Fruit fly (Drosophila melanogaster) whole organism, embryonic: ENCODE data around the gene Mekk1.

Experiments used
- Antp ChIP-seq: fragments of 200-800 bp; sonication (Bioruptor generic); optimal IDR thresholded peaks from 3 replicates; lab custom pipeline; 2016; ENCODE audit warnings: missing biosample characterization, missing genetic modification characterization
- Awh ChIP-seq: fragments of 200-800 bp; sonication (Bioruptor generic); IDR thresholded peaks from 2 replicates; pipeline ENCODE4, ENCODE4 v1.3.6; 2022; ENCODE audit warnings: missing biosample characterization, missing genetic modification characterization
- B-H2 ChIP-seq: fragments of 200-800 bp; sonication (Bioruptor generic); optimal IDR thresholded peaks from 2 replicates; lab custom pipeline; 2018; ENCODE audit warnings: missing biosample characterization, mild to moderate bottlenecking, missing genetic modification characterization
- CG10274 ChIP-seq: fragments of 200-800 bp; sonication (Bioruptor generic); optimal IDR thresholded peaks from 3 replicates; lab custom pipeline; 2017; ENCODE audit warnings: missing biosample characterization, mild to moderate bottlenecking, missing genetic modification characterization
- CG10431 ChIP-seq: fragments of 200-800 bp; sonication (Bioruptor generic); optimal IDR thresholded peaks from 3 replicates; lab custom pipeline; 2018; ENCODE audit warnings: missing biosample characterization, mild to moderate bottlenecking, missing genetic modification characterization
- CG10543 ChIP-seq: fragments of 200-800 bp; sonication (Bioruptor generic); optimal IDR thresholded peaks from 3 replicates; lab custom pipeline; 2017; ENCODE audit warnings: missing biosample characterization, mild to moderate bottlenecking, missing genetic modification characterization, moderate library complexity
- CG10565 ChIP-seq: fragments of 200-800 bp; sonication (Bioruptor generic); optimal IDR thresholded peaks from 3 replicates; lab custom pipeline; 2016; ENCODE audit warnings: missing biosample characterization, mild to moderate bottlenecking, missing genetic modification characterization
- CG12659 ChIP-seq: fragments of 200-800 bp; sonication (Bioruptor generic); optimal IDR thresholded peaks from 3 replicates; lab custom pipeline; 2017; ENCODE audit warnings: mild to moderate bottlenecking, missing biosample characterization, missing genetic modification reagents, missing genetic modification characterization
- CG13123 ChIP-seq: fragments of 200-800 bp; sonication (Bioruptor generic); optimal IDR thresholded peaks from 2 replicates; lab custom pipeline; 2016; ENCODE audit warnings: missing biosample characterization, missing genetic modification characterization
- CG15696 ChIP-seq: fragments of 200-800 bp; sonication (Bioruptor generic); optimal IDR thresholded peaks from 2 replicates; lab custom pipeline; 2019; ENCODE audit warnings: missing biosample characterization, mild to moderate bottlenecking, missing genetic modification characterization, moderate library complexity
- CG17612 ChIP-seq: fragments of 200-800 bp; sonication (Bioruptor generic); IDR thresholded peaks from 2 replicates; pipeline ENCODE4 v1.3.6; 2022; ENCODE audit warnings: missing biosample characterization, missing genetic modification characterization
- CG30403 ChIP-seq: fragments of 200-800 bp; sonication (Bioruptor generic); optimal IDR thresholded peaks from 3 replicates; lab custom pipeline; 2016; ENCODE audit warnings: missing biosample characterization, missing genetic modification characterization
- CG30431 ChIP-seq: fragments of 200-800 bp; sonication (Bioruptor generic); optimal IDR thresholded peaks from 2 replicates; lab custom pipeline; 2017; ENCODE audit warnings: missing biosample characterization, missing genetic modification characterization
- CG32767 ChIP-seq: fragments of 200-800 bp; sonication (Bioruptor generic); IDR thresholded peaks from 2 replicates; pipeline ENCODE4 v1.3.6; 2022; ENCODE audit warnings: missing biosample characterization, missing genetic modification characterization
- CG32772 ChIP-seq: fragments of 200-800 bp; sonication (Bioruptor generic); IDR thresholded peaks from 2 replicates; pipeline ENCODE4 v1.3.6; 2022; ENCODE audit warnings: missing biosample characterization, missing genetic modification characterization
- CG33557 ChIP-seq: fragments of 200-800 bp; sonication (Bioruptor generic); optimal IDR thresholded peaks from 2 replicates; lab custom pipeline; 2019; ENCODE audit warnings: missing biosample characterization, mild to moderate bottlenecking, missing genetic modification characterization, moderate library complexity
- CG4730 ChIP-seq: fragments of 200-800 bp; sonication (Bioruptor generic); IDR thresholded peaks from 2 replicates; pipeline ENCODE4 v1.3.6; 2022; ENCODE audit warnings: missing biosample characterization, missing genetic modification characterization
- CG9609 ChIP-seq: fragments of 200-800 bp; sonication (Bioruptor generic); optimal IDR thresholded peaks from 3 replicates; lab custom pipeline; 2016; ENCODE audit warnings: missing biosample characterization, missing genetic modification characterization
- CrebB ChIP-seq: fragments of 200-800 bp; sonication (Bioruptor generic); optimal IDR thresholded peaks from 3 replicates; lab custom pipeline; 2018; ENCODE audit warnings: missing biosample characterization, mild to moderate bottlenecking, missing genetic modification characterization
- D ChIP-seq, 2 experiments: fragments of 200-800 bp in 1 of 2; fragments of >200 bp in 1 of 2; sonication (Bioruptor generic) in 1 of 2; optimal IDR thresholded peaks; 2 replicates in 1 of 2; 3 replicates in 1 of 2; lab custom pipeline; 2017; ENCODE audit warnings: mild to moderate bottlenecking in 1 of 2, missing biosample characterization in 1 of 2, missing genetic modification characterization in 1 of 2, missing genetic modification reagents in 1 of 2
- Dip3 ChIP-seq: fragments of 200-800 bp; sonication (Bioruptor generic); optimal IDR thresholded peaks from 3 replicates; lab custom pipeline; 2016; ENCODE audit warnings: missing biosample characterization, missing genetic modification characterization
- Gsc ChIP-seq: fragments of 200-800 bp; sonication (Bioruptor generic); IDR thresholded peaks from 2 replicates; pipeline ENCODE4 v1.3.6; 2022; ENCODE audit warnings: missing biosample characterization, missing genetic modification characterization
- HLH3B ChIP-seq: fragments of 200-800 bp; sonication (Bioruptor generic); IDR thresholded peaks from 2 replicates; pipeline ENCODE4 v1.3.6; 2022; ENCODE audit warnings: missing biosample characterization, missing genetic modification characterization
- HLH4C ChIP-seq: fragments of 200-800 bp; sonication (Bioruptor generic); IDR thresholded peaks from 3 replicates; pipeline ENCODE4 v1.3.6; 2022; ENCODE audit warnings: missing biosample characterization, missing genetic modification characterization; ENCODE audit not compliant: partially characterized antibody
- Lhr ChIP-seq: fragments of 200-800 bp; sonication (Bioruptor generic); optimal IDR thresholded peaks from 3 replicates; lab custom pipeline; 2017; ENCODE audit warnings: mild to moderate bottlenecking, missing biosample characterization, missing genetic modification reagents, missing genetic modification characterization
- Nf-YC ChIP-seq: fragments of 200-800 bp; optimal IDR thresholded peaks from 3 replicates; lab custom pipeline; 2019; ENCODE audit warnings: missing biosample characterization, mild to moderate bottlenecking, missing genetic modification characterization, moderate library complexity
- Ravus ChIP-seq: fragments of 200-800 bp; sonication (Bioruptor generic); IDR thresholded peaks from 2 replicates; pipeline ENCODE4 v1.3.6; 2022; ENCODE audit warnings: missing biosample characterization, missing genetic modification characterization
- Spps ChIP-seq: fragments of 200-800 bp; sonication (Bioruptor generic); optimal IDR thresholded peaks from 2 replicates; lab custom pipeline; 2018; ENCODE audit warnings: missing biosample characterization, mild to moderate bottlenecking, missing genetic modification characterization
- Xrp1 ChIP-seq: fragments of 200-800 bp; sonication (Bioruptor generic); IDR thresholded peaks from 2 replicates; pipeline ENCODE4 v1.3.6; 2022; ENCODE audit warnings: missing biosample characterization, missing genetic modification characterization
- amos ChIP-seq: fragments of 200-800 bp; sonication (Bioruptor generic); IDR thresholded peaks from 2 replicates; pipeline ENCODE4 v1.3.6; 2022; ENCODE audit warnings: missing biosample characterization, missing genetic modification characterization; ENCODE audit not compliant: partially characterized antibody
- bab2 ChIP-seq: fragments of 200-800 bp; sonication (Bioruptor generic); optimal IDR thresholded peaks from 2 replicates; lab custom pipeline; 2016; ENCODE audit warnings: missing biosample characterization, missing genetic modification characterization
- bcd ChIP-seq: fragments of 200-800 bp; sonication (Bioruptor generic); optimal IDR thresholded peaks from 2 replicates; lab custom pipeline; 2017; ENCODE audit warnings: missing biosample characterization, mild to moderate bottlenecking, missing genetic modification characterization
- bigmax ChIP-seq: fragments of 200-800 bp; sonication (Bioruptor generic); optimal IDR thresholded peaks from 2 replicates; lab custom pipeline; 2018; ENCODE audit warnings: missing biosample characterization, mild to moderate bottlenecking, missing genetic modification characterization
- chn ChIP-seq: fragments of 200-800 bp; sonication (Bioruptor generic); optimal IDR thresholded peaks from 2 replicates; lab custom pipeline; 2016; ENCODE audit warnings: missing biosample characterization, missing genetic modification characterization
- croc ChIP-seq: fragments of 200-800 bp; sonication (Bioruptor generic); conservative IDR thresholded peaks from 3 replicates; pipeline ENCODE4 v1.3.6; 2022; ENCODE audit warnings: missing biosample characterization, missing genetic modification characterization
- crp ChIP-seq, 2 experiments: fragments of 200-800 bp; sonication (Bioruptor generic); optimal IDR thresholded peaks; 2 replicates in 1 of 2; 3 replicates in 1 of 2; lab custom pipeline; 2017; ENCODE audit warnings: missing biosample characterization in 2 of 2, missing genetic modification characterization in 2 of 2, mild to moderate bottlenecking in 1 of 2, moderate library complexity in 1 of 2
- dimm ChIP-seq: fragments of 200-800 bp; sonication (Bioruptor generic); IDR thresholded peaks from 2 replicates; pipeline ENCODE4 v1.3.6; 2022; ENCODE audit warnings: missing biosample characterization, missing genetic modification characterization
- disco-r ChIP-seq: fragments of 200-800 bp; sonication (Bioruptor generic); optimal IDR thresholded peaks from 2 replicates; lab custom pipeline; 2016; ENCODE audit warnings: missing biosample characterization, missing genetic modification characterization
- fd96Cb ChIP-seq: fragments of 200-800 bp; sonication (Bioruptor generic); optimal IDR thresholded peaks from 2 replicates; lab custom pipeline; 2018; ENCODE audit warnings: missing biosample characterization, mild to moderate bottlenecking, missing genetic modification characterization, moderate library complexity
- gsb-n ChIP-seq: fragments of 200-800 bp; sonication (Bioruptor generic); optimal IDR thresholded peaks from 3 replicates; lab custom pipeline; 2018; ENCODE audit warnings: missing biosample characterization, mild to moderate bottlenecking, missing genetic modification characterization
- ham ChIP-seq: fragments of 200-800 bp; sonication (Bioruptor generic); IDR thresholded peaks from 2 replicates; pipeline ENCODE4 v1.3.6; 2022; ENCODE audit warnings: missing biosample characterization, missing genetic modification characterization
- luna ChIP-seq: fragments of 200-800 bp; sonication (Bioruptor generic); optimal IDR thresholded peaks from 2 replicates; lab custom pipeline; 2016; ENCODE audit warnings: missing biosample characterization, missing genetic modification characterization
- nerfin-1 ChIP-seq: fragments of 200-800 bp; sonication (Bioruptor generic); optimal IDR thresholded peaks from 3 replicates; lab custom pipeline; 2019; ENCODE audit warnings: missing biosample characterization, mild to moderate bottlenecking, missing genetic modification characterization, moderate library complexity
- pum ChIP-seq: fragments of 200-800 bp; sonication (Bioruptor generic); optimal IDR thresholded peaks from 2 replicates; lab custom pipeline; 2016; ENCODE audit warnings: missing biosample characterization, missing genetic modification characterization
- salm ChIP-seq: fragments of 200-800 bp; sonication (Bioruptor generic); optimal IDR thresholded peaks from 2 replicates; lab custom pipeline; 2018; ENCODE audit warnings: missing biosample characterization, mild to moderate bottlenecking, missing genetic modification characterization
- sqz ChIP-seq: fragments of 200-800 bp; sonication (Bioruptor generic); optimal IDR thresholded peaks from 3 replicates; lab custom pipeline; 2018; ENCODE audit warnings: missing biosample characterization, mild to moderate bottlenecking, missing genetic modification characterization
- ssp ChIP-seq: fragments of 200-800 bp; sonication (Bioruptor generic); IDR thresholded peaks from 2 replicates; pipeline ENCODE4 v1.3.6; 2022; ENCODE audit warnings: missing biosample characterization, missing genetic modification characterization
- stc ChIP-seq: fragments of 200-800 bp; sonication (Bioruptor generic); IDR thresholded peaks from 2 replicates; pipeline ENCODE4 v1.3.6; 2022; ENCODE audit warnings: missing biosample characterization, missing genetic modification characterization
- toy ChIP-seq: fragments of 200-800 bp; sonication (Bioruptor generic); IDR thresholded peaks from 2 replicates; pipeline ENCODE4 v1.3.6; 2022; ENCODE audit warnings: missing biosample characterization, missing genetic modification characterization
- tx ChIP-seq: fragments of 200-800 bp; sonication (Bioruptor generic); optimal IDR thresholded peaks from 2 replicates; lab custom pipeline; 2016; ENCODE audit warnings: missing biosample characterization, missing genetic modification characterization

Mekk1 gene

DNA sequence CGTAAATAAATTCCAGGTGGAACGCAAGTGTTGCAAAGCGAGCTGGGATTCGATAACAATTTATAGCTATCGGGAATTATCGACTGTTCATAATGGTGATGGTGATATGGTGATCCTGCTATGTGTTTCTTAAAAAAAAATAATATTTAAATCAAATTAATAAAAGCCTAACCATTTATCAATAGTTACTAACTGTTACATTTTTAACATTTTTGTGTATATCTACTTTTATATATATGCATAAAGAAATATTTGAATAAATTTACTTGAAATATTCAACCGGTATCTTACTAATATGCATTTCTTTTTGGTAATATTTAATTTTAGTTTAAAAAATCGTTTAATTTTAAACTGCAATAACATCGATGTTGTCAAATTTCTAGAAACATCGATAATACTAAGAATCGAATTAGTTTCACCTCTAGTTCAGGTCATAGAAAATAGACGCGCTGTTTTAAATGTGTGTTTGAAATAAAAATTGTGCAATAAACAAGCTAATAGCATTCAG lies 2.6 kb upstream of the Mekk1 start, which contains the start of the genes PGS1 and gwl (continued):
- TF ChIP-seq CG17612 (GFP tag; lab: Robert Waterston, UW) (peak; percentile 35), Nf-YC (tag; lab: Kevin White, UChicago) (no peak), bab2 (GFP tag; lab: Kevin White, UChicago) (peak; percentile 63), sqz (GFP tag; lab: Kevin White, UChicago) (no peak), pum (GFP tag; lab: Kevin White, UChicago) (peak; percentile 34), CG32767 (peak; percentile 57), HLH4C (GFP tag; lab: Robert Waterston, UW) (peak; percentile 37; the same call in 1 of the 3 replicates), Xrp1 (GFP tag; lab: Robert Waterston, UW) (peak; percentile 82), CG30403 (GFP tag; lab: Kevin White, UChicago) (peak; percentile 90), CG10565 (GFP tag; lab: Kevin White, UChicago) (no peak), tx (GFP tag; lab: Kevin White, UChicago) (no peak), fd96Cb (tag; lab: Kevin White, UChicago) (peak; percentile 69), CG10431 (GFP tag; lab: Kevin White, UChicago) (no peak), disco-r (GFP tag; lab: Kevin White, UChicago) (no peak), CrebB (no peak), bigmax (GFP tag; lab: Kevin White, UChicago) (no peak), Spps (peak; percentile 48), CG13123 (peak; percentile 60), ssp (GFP tag; lab: Robert Waterston, UW) (peak; percentile 70), croc (GFP tag; lab: Robert Waterston, UW) (peak; percentile 62), Lhr (peak; percentile 24), Dip3 (GFP tag; lab: Kevin White, UChicago) (peak; percentile 45), luna (GFP tag; lab: Kevin White, UChicago) (no peak), CG10543 (GFP tag; lab: Kevin White, UChicago) (peak; percentile 54), stc (peak; percentile 69), ham (GFP tag; lab: Robert Waterston, UW) (no peak), toy (GFP tag; lab: Robert Waterston, UW) (peak; percentile 49; the same call in 1 of the 2 replicates), amos (GFP tag; lab: Robert Waterston, UW) (peak; percentile 46; the same call in 1 of the 2 replicates), CG15696 (tag; lab: Kevin White, UChicago) (peak; percentile 79), HLH3B (GFP tag; lab: Robert Waterston, UW) (peak; percentile 76), gsb-n (no peak), CG4730 (GFP tag; lab: Robert Waterston, UW) (peak; percentile 81), Antp (GFP tag; lab: Kevin White, UChicago) (peak; percentile 13), salm (tag; lab: Kevin White, UChicago) (peak; percentile 8), CG30431 (GFP tag; lab: Kevin White, UChicago) (peak; percentile 2), CG10274 (GFP tag; lab: Kevin White, UChicago) (no peak), Ravus (GFP tag; lab: Robert Waterston, UW) (peak; percentile 28; the same call in 1 of the 2 replicates), crp (GFP tag; optimal IDR thresholded peaks at IDR 0.05; lab: Kevin White, UChicago) (peak in 1 of 2 experiments; percentile 50), nerfin-1 (tag; lab: Kevin White, UChicago) (peak; percentile 60), CG32772 (GFP tag; lab: Robert Waterston, UW) (peak; percentile 85), D (optimal IDR thresholded peaks at IDR 0.05; lab: Kevin White, UChicago) (no peak), D (GFP tag; optimal IDR thresholded peaks at IDR 0.05; lab: Kevin White, UChicago) (peak; percentile 1), dimm (GFP tag; lab: Robert Waterston, UW) (peak; percentile 42), bcd (GFP tag; lab: Kevin White, UChicago) (peak; percentile 68), CG12659 (GFP tag; lab: Kevin White, UChicago) (peak; percentile 82), CG33557 (GFP tag; lab: Kevin White, UChicago) (peak; percentile 76), CG9609 (GFP tag; lab: Kevin White, UChicago) (peak; percentile 25), Awh (GFP tag; lab: Robert Waterston, UW) (peak; percentile 70), chn (GFP tag; lab: Kevin White, UChicago) (peak; percentile 16), Gsc (GFP tag; lab: Robert Waterston, UW) (peak; percentile 12; the same call in 1 of the 2 replicates), B-H2 (GFP tag; lab: Kevin White, UChicago) (peak; percentile 68)
